Fruit fly (Drosophila melanogaster): ENCODE data around the gene CG42675.

CG42675 gene

dm6 chr3R:5801703-5802436, 11.5 kb upstream of the CG42675 start, which contains the start of gene CG11000:
TSS of gene CG11000 (plus strand) at chr3R:5802328.
- TF ChIP-seq usp (GFP tag; optimal IDR thresholded peaks at IDR 0.05) (no peak), Dll (optimal IDR thresholded peaks at IDR 0.05) (no peak), psq (optimal IDR thresholded peaks at IDR 0.05) (no peak), pan (optimal IDR thresholded peaks at IDR 0.05) (no peak), EcR (GFP tag; optimal IDR thresholded peaks at IDR 0.05) (no peak), CG8478 (optimal IDR thresholded peaks at IDR 0.05) (no peak)

- no peak for TF ChIP-seq CG8478 (optimal IDR thresholded peaks at IDR 0.05)
- TF ChIP-seq psq (optimal IDR thresholded peaks at IDR 0.05), result no peak
- no peak for TF ChIP-seq EcR (GFP tag; optimal IDR thresholded peaks at IDR 0.05)
- no peak for TF ChIP-seq Dll (optimal IDR thresholded peaks at IDR 0.05)
- no peak for TF ChIP-seq pan (optimal IDR thresholded peaks at IDR 0.05)
- no peak for TF ChIP-seq usp (GFP tag; optimal IDR thresholded peaks at IDR 0.05)
Observed at dm6 chr3R:5821243-5821642, 7.8 kb downstream of the CG42675 start, which contains the start of gene Hpr1. TSS of gene Hpr1 (minus strand) at chr3R:5821440.

- TF ChIP-seq psq (optimal IDR thresholded peaks at IDR 0.05) (no peak), EcR (GFP tag; optimal IDR thresholded peaks at IDR 0.05) (no peak), Dll (optimal IDR thresholded peaks at IDR 0.05) (no peak), usp (GFP tag; optimal IDR thresholded peaks at IDR 0.05) (no peak), CG8478 (optimal IDR thresholded peaks at IDR 0.05) (no peak), pan (optimal IDR thresholded peaks at IDR 0.05) (no peak)
Observed at dm6 chr3R:5821750-5822149, 8.3 kb downstream of the CG42675 start, which contains the start of gene CG46303. TSS of gene CG46303 (plus strand) at chr3R:5821972.

dm6 chr3R:5824456-5824855, 11.0 kb downstream of the CG42675 start, which contains the start of the genes Sec20 and dgrn:
TSS of gene Sec20 (minus strand) at chr3R:5824532.
TSS of gene dgrn (plus strand) at chr3R:5824615.
- TF ChIP-seq pan (optimal IDR thresholded peaks at IDR 0.05) (no peak), CG8478 (optimal IDR thresholded peaks at IDR 0.05) (no peak), psq (optimal IDR thresholded peaks at IDR 0.05) (no peak), EcR (GFP tag; optimal IDR thresholded peaks at IDR 0.05) (no peak), usp (GFP tag; optimal IDR thresholded peaks at IDR 0.05) (no peak)

- no peak for TF ChIP-seq Dll (optimal IDR thresholded peaks at IDR 0.05)
- no peak for TF ChIP-seq EcR (GFP tag; optimal IDR thresholded peaks at IDR 0.05)
- no peak for TF ChIP-seq CG8478 (optimal IDR thresholded peaks at IDR 0.05)
- TF ChIP-seq psq (optimal IDR thresholded peaks at IDR 0.05), result no peak
- no peak for TF ChIP-seq usp (GFP tag; optimal IDR thresholded peaks at IDR 0.05)
- TF ChIP-seq pan (optimal IDR thresholded peaks at IDR 0.05), result no peak
Observed at dm6 chr3R:5829762-5830161, 16.4 kb downstream of the CG42675 start, which contains the start of gene glob3. TSS of gene glob3 (plus strand) at chr3R:5830062.

dm6 chr3R:5831339-5831738, 17.9 kb downstream of the CG42675 start, which contains the start of gene CG1208:
TSS of gene CG1208 (plus strand) at chr3R:5831639.
- no peak for TF ChIP-seq pan (optimal IDR thresholded peaks at IDR 0.05)
- TF ChIP-seq CG8478 (optimal IDR thresholded peaks at IDR 0.05), result no peak
- no peak for TF ChIP-seq psq (optimal IDR thresholded peaks at IDR 0.05)
- TF ChIP-seq Dll (optimal IDR thresholded peaks at IDR 0.05), result no peak
- TF ChIP-seq usp (GFP tag; optimal IDR thresholded peaks at IDR 0.05), result no peak
- no peak for TF ChIP-seq EcR (GFP tag; optimal IDR thresholded peaks at IDR 0.05)

dm6 chr3R:5832345-5832981, 19.1 kb downstream of the CG42675 start:
- no peak for TF ChIP-seq pan (optimal IDR thresholded peaks at IDR 0.05)

- no peak for TF ChIP-seq usp (GFP tag; optimal IDR thresholded peaks at IDR 0.05)
- TF ChIP-seq CG8478 (optimal IDR thresholded peaks at IDR 0.05), result no peak
- no peak for TF ChIP-seq pan (optimal IDR thresholded peaks at IDR 0.05)
- TF ChIP-seq psq (optimal IDR thresholded peaks at IDR 0.05), result no peak
- no peak for TF ChIP-seq Dll (optimal IDR thresholded peaks at IDR 0.05)
- no peak for TF ChIP-seq EcR (GFP tag; optimal IDR thresholded peaks at IDR 0.05)
Observed at dm6 chr3R:5833948-5834504, 20.6 kb downstream of the CG42675 start.

- no peak for TF ChIP-seq psq (optimal IDR thresholded peaks at IDR 0.05)
- TF ChIP-seq Dll (optimal IDR thresholded peaks at IDR 0.05), result no peak
- TF ChIP-seq pan (optimal IDR thresholded peaks at IDR 0.05), result no peak
- no peak for TF ChIP-seq CG8478 (optimal IDR thresholded peaks at IDR 0.05)
- TF ChIP-seq EcR (GFP tag; optimal IDR thresholded peaks at IDR 0.05), result no peak
- no peak for TF ChIP-seq usp (GFP tag; optimal IDR thresholded peaks at IDR 0.05)
Observed at dm6 chr3R:5836536-5836935, 23.1 kb downstream of the CG42675 start.

- TF ChIP-seq psq (optimal IDR thresholded peaks at IDR 0.05), result no peak
Observed at dm6 chr3R:5838683-5839365, 25.4 kb downstream of the CG42675 start.

- no peak for TF ChIP-seq psq (optimal IDR thresholded peaks at IDR 0.05)
- TF ChIP-seq pan (optimal IDR thresholded peaks at IDR 0.05), result no peak
- no peak for TF ChIP-seq Dll (optimal IDR thresholded peaks at IDR 0.05)
- TF ChIP-seq EcR (GFP tag; optimal IDR thresholded peaks at IDR 0.05), result no peak
- TF ChIP-seq CG8478 (optimal IDR thresholded peaks at IDR 0.05), result no peak
- TF ChIP-seq usp (GFP tag; optimal IDR thresholded peaks at IDR 0.05), result no peak
Observed at dm6 chr3R:5840870-5841269, 27.5 kb downstream of the CG42675 start, which contains the start of gene CG1213. TSS of gene CG1213 (plus strand) at chr3R:5841170.

- no peak for TF ChIP-seq CG8478 (optimal IDR thresholded peaks at IDR 0.05)
- TF ChIP-seq pan (optimal IDR thresholded peaks at IDR 0.05), result no peak
- TF ChIP-seq psq (optimal IDR thresholded peaks at IDR 0.05), result no peak
- TF ChIP-seq EcR (GFP tag; optimal IDR thresholded peaks at IDR 0.05), result no peak
- no peak for TF ChIP-seq Dll (optimal IDR thresholded peaks at IDR 0.05)
- no peak for TF ChIP-seq usp (GFP tag; optimal IDR thresholded peaks at IDR 0.05)
Observed at dm6 chr3R:5841290-5841689, 27.9 kb downstream of the CG42675 start.

All from whole organism.